Fruit fly (Drosophila melanogaster) Kc167 (cell line): ENCODE results near the gene CG14903.

Experiments used
- Myc ChIP-seq: fragments of >200 bp; optimal IDR thresholded peaks from 2 replicates; lab custom pipeline; 2017; ENCODE audit warnings: missing external identifiers
- Sin3A ChIP-seq: fragments of >200 bp; optimal IDR thresholded peaks from 2 replicates; lab custom pipeline; 2018; ENCODE audit warnings: missing external identifiers
- h ChIP-seq: fragments of >200 bp; optimal IDR thresholded peaks from 3 replicates; lab custom pipeline; 2018; ENCODE audit warnings: missing external identifiers
- insv ChIP-seq: fragments of >200 bp; optimal IDR thresholded peaks from 3 replicates; lab custom pipeline; 2018; ENCODE audit warnings: missing external identifiers
- psq ChIP-seq: fragments of >200 bp; optimal IDR thresholded peaks from 2 replicates; lab custom pipeline; 2017; ENCODE audit warnings: missing external identifiers
- ttk ChIP-seq: sonication (Bioruptor generic); optimal IDR thresholded peaks from 2 replicates; lab custom pipeline; 2017; ENCODE audit warnings: missing external identifiers

The CG14903 gene

DNA sequence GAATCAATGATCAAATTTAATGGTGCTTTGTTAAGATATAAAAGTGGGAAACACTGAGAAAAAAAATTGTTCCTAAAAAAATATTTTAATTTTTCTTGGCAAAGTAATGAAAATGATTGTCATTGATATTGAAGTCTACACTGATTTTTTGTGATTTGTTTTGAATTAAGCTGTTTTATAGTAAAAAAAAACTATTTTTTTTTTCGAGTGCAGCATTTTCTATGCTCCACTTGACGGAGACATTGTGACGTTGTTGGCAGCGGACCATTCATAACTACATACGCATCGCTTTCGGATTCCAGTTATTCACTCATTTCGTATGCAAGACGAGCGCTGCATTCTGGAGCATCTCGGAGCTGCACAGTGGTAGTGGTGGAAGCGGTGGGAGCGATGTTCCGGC is 49.4 kb downstream of the CG14903 start:
- no peak for TF ChIP-seq insv (lab: Kevin White, UChicago)
- TF ChIP-seq ttk, result no peak
- no peak for TF ChIP-seq Myc (lab: Kevin White, UChicago)
- TF ChIP-seq psq (lab: Kevin White, UChicago), result no peak
- no peak for TF ChIP-seq h (lab: Kevin White, UChicago)
- TF ChIP-seq Sin3A (lab: Kevin White, UChicago), result no peak

DNA sequence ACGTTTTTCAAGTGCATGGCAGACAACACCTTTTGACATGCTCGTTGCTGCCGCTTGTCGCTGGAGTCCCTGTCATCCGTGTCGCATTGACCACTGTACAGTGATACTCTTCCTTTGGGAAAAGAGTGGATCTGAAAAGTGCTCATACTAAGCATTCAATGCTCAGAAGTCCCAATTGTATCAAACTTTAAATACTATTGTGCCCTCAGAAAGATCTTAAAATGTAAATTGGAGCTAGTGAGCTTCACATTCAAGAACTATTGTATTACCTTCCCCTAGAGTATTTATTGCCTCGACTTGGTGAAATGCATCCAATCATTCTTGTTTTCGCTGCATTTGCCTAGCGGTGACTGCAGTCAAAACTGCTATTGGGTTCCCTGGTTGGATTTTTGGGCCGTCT is 50.2 kb downstream of the CG14903 start:
- no peak for TF ChIP-seq psq (lab: Kevin White, UChicago)
- TF ChIP-seq h (lab: Kevin White, UChicago), result no peak
- no peak for TF ChIP-seq Sin3A (lab: Kevin White, UChicago)
- TF ChIP-seq ttk, result no peak
